Worm (Caenorhabditis elegans): Measurements from ENCODE around the gene wrt-3.

ce11 chrIV:9500100-9500499 is 22.8 kb upstream of the wrt-3 start, which contains the start of gene ugt-21:
- TF ChIP-seq hmg-4 (GFP tag; optimal IDR thresholded peaks at IDR 0.05) = no peak
- no peak for TF ChIP-seq ama-1 (optimal IDR thresholded peaks at IDR 0.05)
- no peak for TF ChIP-seq sea-1 (GFP tag; conservative IDR thresholded peaks at IDR 0.05)
- TF ChIP-seq flt-1 (GFP tag; IDR thresholded peaks at IDR 0.05) = no peak
- no peak for TF ChIP-seq pes-1 (GFP tag; IDR thresholded peaks at IDR 0.05)

Measured in whole organism, early embryonic.